Fruit fly (Drosophila melanogaster): ENCODE results near the gene S-Lap1.

The S-Lap1 gene

dm6 chr3L:8628964-8629363 lies 11.9 kb downstream of the S-Lap1 start (continued):
- TF ChIP-seq CG12219 (GFP tag; optimal IDR thresholded peaks at IDR 0.05) = peak; percentile 19
- TF ChIP-seq ash1 (GFP tag; optimal IDR thresholded peaks at IDR 0.05) = no peak
- no peak for TF ChIP-seq MTF-1 (GFP tag; optimal IDR thresholded peaks at IDR 0.05; ENCODE audit: borderline replicate concordance)
- TF ChIP-seq CG2199 (GFP tag; IDR thresholded peaks at IDR 0.05) = no peak
- peak; percentile 13 for TF ChIP-seq tio (GFP tag; optimal IDR thresholded peaks at IDR 0.05)
- TF ChIP-seq CG31441 (GFP tag; IDR thresholded peaks at IDR 0.05) = peak; percentile 85
- TF ChIP-seq wdn (GFP tag; IDR thresholded peaks at IDR 0.05) = 0 out of 2 replicates have a peak, but pooled peaks have one; percentile 24
- peak; percentile 47; the same call in 1 of the 2 replicates for TF ChIP-seq Rx (GFP tag; IDR thresholded peaks at IDR 0.05)
- no peak for TF ChIP-seq Hr51 (GFP tag; optimal IDR thresholded peaks at IDR 0.05)
- TF ChIP-seq so (GFP tag; IDR thresholded peaks at IDR 0.05) = peak; percentile 57; the same call in 1 of the 3 replicates
- peak; percentile 58 for TF ChIP-seq tap (tag; optimal IDR thresholded peaks at IDR 0.05)
- TF ChIP-seq Dek (tag; optimal IDR thresholded peaks at IDR 0.05) = peak; percentile 42
- peak; percentile 40; the same call in 1 of the 2 replicates for TF ChIP-seq Atf6 (GFP tag; IDR thresholded peaks at IDR 0.05)
- TF ChIP-seq fd96Cb (tag; optimal IDR thresholded peaks at IDR 0.05) = peak; percentile 64
- TF ChIP-seq al (GFP tag; IDR thresholded peaks at IDR 0.05) = peak; percentile 65
- peak; percentile 59; the same call in 1 of the 2 replicates for TF ChIP-seq CG1024 (GFP tag; IDR thresholded peaks at IDR 0.05)
- TF ChIP-seq CG7928 (GFP tag; optimal IDR thresholded peaks at IDR 0.05) = no peak
- no peak for TF ChIP-seq CG3065 (GFP tag; optimal IDR thresholded peaks at IDR 0.05)
- TF ChIP-seq CG15011 (GFP tag; optimal IDR thresholded peaks at IDR 0.05) = no peak
- peak; percentile 82 for TF ChIP-seq CG14667 (GFP tag; IDR thresholded peaks at IDR 0.05)
- TF ChIP-seq Sry-δ (GFP tag; optimal IDR thresholded peaks at IDR 0.05) = no peak
- TF ChIP-seq CG8089 (GFP tag; optimal IDR thresholded peaks at IDR 0.05) = no peak
- no peak for TF ChIP-seq CG4360 (GFP tag; IDR thresholded peaks at IDR 0.05)
- no peak for TF ChIP-seq CG16813 (GFP tag; IDR thresholded peaks at IDR 0.05; ENCODE audit: partially characterized antibody)
- peak; percentile 38; the same call in 1 of the 2 replicates for TF ChIP-seq CG10959 (GFP tag; IDR thresholded peaks at IDR 0.05)
- TF ChIP-seq fd64A (GFP tag; optimal IDR thresholded peaks at IDR 0.05) = no peak
- no peak for TF ChIP-seq btn (GFP tag; optimal IDR thresholded peaks at IDR 0.05)
- TF ChIP-seq NFAT (GFP tag; IDR thresholded peaks at IDR 0.05) = peak; percentile 47; the same call in 1 of the 2 replicates
- no peak for TF ChIP-seq emc (GFP tag; optimal IDR thresholded peaks at IDR 0.05)
- TF ChIP-seq CG15269 (tag; optimal IDR thresholded peaks at IDR 0.05) = peak; percentile 74
- no peak for TF ChIP-seq CG12744 (GFP tag; optimal IDR thresholded peaks at IDR 0.05)
- no peak for TF ChIP-seq dati (GFP tag; IDR thresholded peaks at IDR 0.05)
- TF ChIP-seq CG12659 (GFP tag; optimal IDR thresholded peaks at IDR 0.05) = peak; percentile 45
- TF ChIP-seq Nf-YA (GFP tag; IDR thresholded peaks at IDR 0.05) = peak; percentile 9; the same call in 1 of the 2 replicates
- no peak for TF ChIP-seq sens-2 (GFP tag; IDR thresholded peaks at IDR 0.05)
- TF ChIP-seq mam (GFP tag; optimal IDR thresholded peaks at IDR 0.05) = no peak
- TF ChIP-seq ind (GFP tag; optimal IDR thresholded peaks at IDR 0.05) = peak; percentile 58
- TF ChIP-seq CHES-1-like (GFP tag; optimal IDR thresholded peaks at IDR 0.05) = no peak
- no peak for TF ChIP-seq nom (GFP tag; optimal IDR thresholded peaks at IDR 0.05)
- no peak for TF ChIP-seq Drgx (GFP tag; IDR thresholded peaks at IDR 0.05)
- peak; percentile 55 for TF ChIP-seq dmrt11E (tag; optimal IDR thresholded peaks at IDR 0.05)
- no peak for TF ChIP-seq psq (GFP tag; optimal IDR thresholded peaks at IDR 0.05)
- TF ChIP-seq sens (GFP tag) = peak; percentile 88
- peak; percentile 87 for TF ChIP-seq CG17829 (tag; optimal IDR thresholded peaks at IDR 0.05)
- no peak for TF ChIP-seq CG6765 (GFP tag; optimal IDR thresholded peaks at IDR 0.05)
- peak; percentile 58 for TF ChIP-seq trem (tag; optimal IDR thresholded peaks at IDR 0.05)
- peak; percentile 77 for TF ChIP-seq Awh (GFP tag; IDR thresholded peaks at IDR 0.05)
- TF ChIP-seq CG18476 (GFP tag; optimal IDR thresholded peaks at IDR 0.05) = no peak
- TF ChIP-seq ase (GFP tag; IDR thresholded peaks at IDR 0.05) = peak; percentile 72
- TF ChIP-seq caup (GFP tag; optimal IDR thresholded peaks at IDR 0.05; ENCODE audit: severe bottlenecking) = peak; percentile 66
- TF ChIP-seq CG42726 (GFP tag; IDR thresholded peaks at IDR 0.05; ENCODE audit: partially characterized antibody) = no peak

Measured in whole organism, embryonic.